Fruit fly (Drosophila melanogaster) whole organism, wandering third instar larva: Measurements from ENCODE around the gene CG42540.

Experiments used
- Abd-B ChIP-seq: fragments of >200 bp; optimal IDR thresholded peaks from 2 replicates; lab custom pipeline; 2017; ENCODE audit warnings: missing biosample characterization, missing genetic modification characterization
- CG32264 ChIP-seq: fragments of 200-800 bp; sonication (Bioruptor generic); optimal IDR thresholded peaks from 2 replicates; lab custom pipeline; 2016; ENCODE audit warnings: missing biosample characterization, missing genetic modification characterization
- CG9705 ChIP-seq: fragments of 200-800 bp; sonication (Bioruptor generic); optimal IDR thresholded peaks from 2 replicates; lab custom pipeline; 2018; ENCODE audit warnings: missing biosample characterization, mild to moderate bottlenecking, missing genetic modification characterization
- CrebA ChIP-seq: fragments of 200-800 bp; sonication (Bioruptor generic); optimal IDR thresholded peaks from 2 replicates; lab custom pipeline; 2016; ENCODE audit warnings: missing biosample characterization, mild to moderate bottlenecking, missing genetic modification characterization, borderline replicate concordance
- Dfd ChIP-seq: fragments of >200 bp; optimal IDR thresholded peaks from 2 replicates; lab custom pipeline; 2017; ENCODE audit warnings: missing biosample characterization, missing genetic modification characterization
- Dif ChIP-seq: fragments of 200-275, 200-300 bp; sonication (Bioruptor generic); optimal IDR thresholded peaks from 2 replicates; lab custom pipeline; 2018; ENCODE audit warnings: missing biosample characterization, missing genetic modification characterization; ENCODE audit not compliant: partially characterized antibody
- HLH106 ChIP-seq: fragments of 200-800 bp; optimal IDR thresholded peaks from 3 replicates; lab custom pipeline; 2019; ENCODE audit warnings: missing biosample characterization, mild to moderate bottlenecking, missing genetic modification characterization, moderate library complexity
- Hnf4 ChIP-seq: fragments of 200-800 bp; sonication (Bioruptor generic); optimal IDR thresholded peaks from 2 replicates; lab custom pipeline; 2016; ENCODE audit warnings: missing biosample characterization, mild to moderate bottlenecking, missing genetic modification characterization
- Hr83 ChIP-seq: fragments of 200-300 bp; sonication (Bioruptor generic); optimal IDR thresholded peaks from 2 replicates; lab custom pipeline; 2016; ENCODE audit warnings: missing biosample characterization, mild to moderate bottlenecking, missing genetic modification characterization, moderate library complexity; ENCODE audit not compliant: poor library complexity, severe bottlenecking
- Jra ChIP-seq: sonication (Bioruptor generic); optimal IDR thresholded peaks from 2 replicates; lab custom pipeline; 2016; ENCODE audit warnings: missing biosample characterization, missing genetic modification characterization
- Mio ChIP-seq: sonication (Bioruptor generic); optimal IDR thresholded peaks from 2 replicates; lab custom pipeline; 2016; ENCODE audit warnings: missing biosample characterization, missing genetic modification characterization
- Myc ChIP-seq: fragments of >200 bp; optimal IDR thresholded peaks from 2 replicates; lab custom pipeline; 2017
- OdsH ChIP-seq: fragments of 200-800 bp; sonication (Bioruptor generic); optimal IDR thresholded peaks from 2 replicates; lab custom pipeline; 2016; ENCODE audit warnings: missing biosample characterization, mild to moderate bottlenecking, missing genetic modification characterization
- Rel ChIP-seq, 2 experiments: fragments of 200-800 bp; sonication (Bioruptor generic) in 1 of 2; optimal IDR thresholded peaks; 2 replicates in 1 of 2; 3 replicates in 1 of 2; lab custom pipeline; 2016 to 2019; ENCODE audit warnings: mild to moderate bottlenecking in 2 of 2, missing biosample characterization in 2 of 2, missing genetic modification characterization in 2 of 2, moderate library complexity in 1 of 2
- Sp1 ChIP-seq: fragments of 200-800 bp; sonication (Bioruptor generic); optimal IDR thresholded peaks from 3 replicates; lab custom pipeline; 2019; ENCODE audit warnings: missing biosample characterization, mild to moderate bottlenecking, missing genetic modification characterization, moderate library complexity
- Vsx2 ChIP-seq: fragments of 200-300, 225-300 bp; sonication (Bioruptor generic); optimal IDR thresholded peaks from 2 replicates; lab custom pipeline; 2018; ENCODE audit warnings: missing biosample characterization, missing genetic modification characterization; ENCODE audit not compliant: partially characterized antibody
- br ChIP-seq: fragments of 200-800 bp; sonication (Bioruptor generic); optimal IDR thresholded peaks from 2 replicates; lab custom pipeline; 2016; ENCODE audit warnings: missing biosample characterization, missing genetic modification characterization
- brk ChIP-seq: fragments of 200-800 bp; sonication (Bioruptor generic); optimal IDR thresholded peaks from 2 replicates; lab custom pipeline; 2016; ENCODE audit warnings: missing biosample characterization, mild to moderate bottlenecking, missing genetic modification characterization
- dl ChIP-seq, 2 experiments: fragments of 175-275, 200-275 bp in 1 of 2; fragments of 200-275 bp in 1 of 2; sonication (Bioruptor generic); optimal IDR thresholded peaks; lab custom pipeline; 2018; ENCODE audit warnings: mild to moderate bottlenecking in 2 of 2, missing biosample characterization in 2 of 2, missing genetic modification characterization in 2 of 2, moderate library complexity in 2 of 2; ENCODE audit not compliant: partially characterized antibody in 2 of 2, insufficient read depth in 1 of 2
- dmrt93B ChIP-seq: fragments of 200-800 bp; sonication (Bioruptor generic); optimal IDR thresholded peaks from 2 replicates; lab custom pipeline; 2018; ENCODE audit warnings: missing biosample characterization, mild to moderate bottlenecking, missing genetic modification characterization
- dsf ChIP-seq: sonication (Bioruptor generic); optimal IDR thresholded peaks from 2 replicates; lab custom pipeline; 2016; ENCODE audit warnings: missing biosample characterization, missing genetic modification characterization, borderline replicate concordance
- foxo ChIP-seq, 2 experiments: fragments of 200-800 bp; sonication (Bioruptor generic); optimal IDR thresholded peaks; 2 replicates in 1 of 2; 3 replicates in 1 of 2; lab custom pipeline; 2016 to 2017; ENCODE audit warnings: missing biosample characterization in 2 of 2, missing genetic modification characterization in 2 of 2
- fru ChIP-seq: fragments of 200-800 bp; sonication (Bioruptor generic); optimal IDR thresholded peaks from 3 replicates; lab custom pipeline; 2016; ENCODE audit warnings: missing biosample characterization, mild to moderate bottlenecking, missing genetic modification characterization
- lola ChIP-seq: fragments of >200 bp; optimal IDR thresholded peaks from 2 replicates; lab custom pipeline; 2017; ENCODE audit warnings: missing biosample characterization, missing genetic modification characterization
- pan ChIP-seq: fragments of >200 bp; optimal IDR thresholded peaks from 2 replicates; lab custom pipeline; 2017
- psq ChIP-seq: fragments of 200-800 bp; sonication (Bioruptor generic); optimal IDR thresholded peaks from 3 replicates; lab custom pipeline; 2017; ENCODE audit warnings: missing biosample characterization, mild to moderate bottlenecking, missing genetic modification characterization, moderate library complexity
- rgr ChIP-seq: fragments of 200-800 bp; sonication (Bioruptor generic); optimal IDR thresholded peaks from 3 replicates; lab custom pipeline; 2016; ENCODE audit warnings: missing biosample characterization, mild to moderate bottlenecking, missing genetic modification characterization
- sv ChIP-seq: fragments of 200-800 bp; sonication (Bioruptor generic); optimal IDR thresholded peaks from 3 replicates; lab custom pipeline; 2016; ENCODE audit warnings: missing biosample characterization, missing genetic modification characterization
- usp ChIP-seq: fragments of >200 bp; optimal IDR thresholded peaks from 2 replicates; lab custom pipeline; 2017; ENCODE audit warnings: missing biosample characterization, missing genetic modification characterization
- woc ChIP-seq: sonication (Bioruptor generic); optimal IDR thresholded peaks from 2 replicates; lab custom pipeline; 2016; ENCODE audit warnings: missing biosample characterization, mild to moderate bottlenecking, missing genetic modification characterization

The CG42540 gene

DNA sequence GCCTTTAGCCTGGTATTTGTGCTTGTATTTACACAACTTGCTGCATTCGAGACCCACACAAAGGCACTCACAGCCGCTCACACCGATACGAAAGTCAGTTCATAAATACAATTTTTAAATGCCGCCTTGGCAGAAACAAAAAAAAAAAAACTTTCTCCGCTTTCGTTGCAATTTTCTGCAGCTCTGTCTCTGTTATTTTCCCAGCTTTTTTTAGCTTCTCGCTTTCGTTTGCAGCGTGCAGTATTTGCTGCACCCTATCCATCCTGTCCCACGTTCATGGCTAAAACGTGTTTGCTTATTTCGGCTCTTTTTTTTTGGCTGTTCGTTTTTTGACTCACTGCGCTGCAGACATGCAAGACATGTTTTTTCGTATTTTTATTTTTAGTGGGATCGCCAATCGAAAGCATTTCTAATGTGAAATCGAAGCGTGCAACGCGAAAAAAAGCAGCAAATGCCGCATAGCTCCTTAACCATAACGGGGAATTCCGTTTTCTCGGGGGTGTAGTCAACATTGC lies 36.4 kb upstream of the CG42540 start:
- TF ChIP-seq Dfd (GFP tag; lab: Kevin White, UChicago) = no peak
- TF ChIP-seq Mio (GFP tag; lab: Kevin White, UChicago) = no peak
- no peak for TF ChIP-seq usp (GFP tag; lab: Kevin White, UChicago)
- no peak for TF ChIP-seq Sp1 (GFP tag; lab: Kevin White, UChicago)
- TF ChIP-seq woc = no peak
- TF ChIP-seq fru (GFP tag; lab: Kevin White, UChicago) = no peak
- TF ChIP-seq lola (GFP tag; lab: Kevin White, UChicago) = no peak
- TF ChIP-seq dsf (GFP tag; lab: Kevin White, UChicago) = no peak
- TF ChIP-seq dl (GFP tag; optimal IDR thresholded peaks at IDR 0.05; lab: Kevin White, UChicago; ENCODE audit: insufficient read depth in 1 of 2, partially characterized antibody in 2 of 2) = no peak
- no peak for TF ChIP-seq CG9705
- TF ChIP-seq OdsH = no peak
- TF ChIP-seq, all 38 proteins: peak for 0

DNA sequence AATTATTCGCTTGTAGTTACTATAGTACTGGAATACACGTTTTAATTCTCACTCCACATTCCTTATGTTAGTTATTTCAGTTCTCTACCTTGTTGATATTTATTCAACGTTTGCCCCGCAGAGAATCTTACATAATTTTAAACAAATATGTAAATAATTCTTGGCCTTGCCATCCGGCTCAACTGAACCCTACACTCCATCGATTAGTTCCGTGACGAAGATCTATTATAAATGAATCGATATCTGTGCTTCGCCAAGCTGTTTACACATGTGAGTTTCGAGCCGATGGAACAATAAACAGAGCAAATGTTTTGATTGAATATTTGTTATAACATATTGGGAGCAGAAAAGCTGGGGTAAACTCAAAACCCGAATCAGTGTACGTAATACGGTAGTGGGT lies 34.1 kb upstream of the CG42540 start:
- TF ChIP-seq Abd-B = no peak
- TF ChIP-seq brk (GFP tag; lab: Kevin White, UChicago) = no peak
- TF ChIP-seq CrebA (GFP tag; lab: Kevin White, UChicago) = no peak
- no peak for TF ChIP-seq Vsx2 (GFP tag; lab: Kevin White, UChicago)
- TF ChIP-seq br (GFP tag; lab: Kevin White, UChicago) = no peak
- no peak for TF ChIP-seq usp (GFP tag; lab: Kevin White, UChicago)
- no peak for TF ChIP-seq pan (lab: Kevin White, UChicago)
- no peak for TF ChIP-seq CG32264 (GFP tag; lab: Kevin White, UChicago)
- no peak for TF ChIP-seq foxo (GFP tag; optimal IDR thresholded peaks at IDR 0.05; lab: Kevin White, UChicago)
- TF ChIP-seq woc = no peak
- no peak for TF ChIP-seq Rel (GFP tag; optimal IDR thresholded peaks at IDR 0.05; lab: Kevin White, UChicago)
- no peak for TF ChIP-seq Rel (tag; optimal IDR thresholded peaks at IDR 0.05; lab: Kevin White, UChicago)
- no peak for TF ChIP-seq Dif (GFP tag; lab: Kevin White, UChicago)
- no peak for TF ChIP-seq dmrt93B (GFP tag; lab: Kevin White, UChicago)
- TF ChIP-seq CG9705 = no peak
- no peak for TF ChIP-seq psq (GFP tag; lab: Kevin White, UChicago)
- no peak for TF ChIP-seq HLH106 (tag; lab: Kevin White, UChicago)
- TF ChIP-seq Jra (GFP tag; lab: Kevin White, UChicago) = no peak
- TF ChIP-seq lola (GFP tag; lab: Kevin White, UChicago) = no peak
- TF ChIP-seq Hnf4 (GFP tag; lab: Kevin White, UChicago) = no peak

DNA sequence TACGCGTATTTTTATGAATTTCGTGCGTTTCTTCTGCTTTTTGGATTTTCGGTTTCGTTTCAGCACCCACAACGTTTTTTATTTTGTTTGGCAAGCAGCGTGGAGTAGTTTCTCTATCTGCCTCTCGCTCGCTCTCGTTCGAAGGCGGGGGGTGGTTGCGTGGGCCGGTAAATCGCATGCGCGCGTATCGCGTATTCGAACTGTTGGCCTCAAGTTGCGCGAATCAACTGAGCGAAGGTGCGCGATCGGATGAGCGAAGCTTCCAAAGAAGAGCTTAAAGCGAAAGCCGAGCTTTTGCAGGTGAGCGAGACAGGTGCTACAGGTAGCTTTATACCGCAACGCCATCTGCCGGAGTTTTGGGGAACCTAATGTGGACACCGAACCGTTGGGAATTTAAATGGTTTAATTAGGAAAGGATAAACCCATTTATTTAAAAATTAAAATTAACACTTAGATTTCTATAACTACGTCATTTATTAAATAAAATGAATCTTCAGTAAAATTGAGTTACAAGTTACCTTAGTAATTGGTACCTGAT lies 23.9 kb upstream of the CG42540 start, which contains the start of gene Tie:
TSS of gene Tie (minus strand) at position 205 of the 538 bp plus-strand sequence.
- TF ChIP-seq Hr83 (no peak), Myc (peak; percentile 20)

DNA sequence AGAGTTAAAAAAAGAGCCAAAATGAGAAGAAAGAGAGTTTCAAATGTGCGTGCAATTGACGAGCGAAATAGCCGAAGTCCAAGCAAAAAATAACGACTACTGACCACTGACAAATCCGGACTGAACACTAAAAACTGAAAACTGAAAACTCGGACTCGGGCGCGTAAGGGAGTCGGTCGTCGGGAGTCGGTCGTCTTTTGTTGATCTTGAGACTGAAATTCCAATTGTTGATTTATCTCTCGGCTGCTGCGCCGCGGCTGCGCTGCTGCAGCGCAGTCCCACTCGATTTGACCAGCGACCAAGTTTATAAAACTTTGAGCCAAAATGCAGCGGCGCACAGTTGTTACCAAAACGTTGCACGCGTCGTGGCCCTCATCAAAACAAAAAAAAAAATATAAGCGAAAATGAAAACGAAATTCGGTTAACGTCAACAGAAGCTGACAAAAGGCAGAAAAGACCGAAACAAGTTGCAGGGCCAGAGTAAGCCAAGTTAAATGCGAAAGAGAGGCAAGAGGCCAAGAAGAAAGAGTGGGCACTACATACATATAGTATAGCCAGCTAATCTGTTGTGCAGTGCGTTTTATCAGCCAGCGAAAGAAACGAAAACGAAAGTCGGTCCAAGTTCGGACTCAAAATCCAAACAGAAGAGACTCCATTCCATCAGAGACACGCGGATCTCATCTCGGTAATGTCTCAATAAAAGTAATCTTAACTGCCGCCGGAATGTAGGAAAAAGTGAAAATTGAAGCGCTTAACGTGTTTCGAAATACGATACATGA lies 22.9 kb upstream of the CG42540 start, which contains the start of gene CG11353:
TSS of gene CG11353 (plus strand) at position 330 of the 779 bp plus-strand sequence.
- TF ChIP-seq rgr (GFP tag; lab: Kevin White, UChicago) = no peak
- TF ChIP-seq dmrt93B (GFP tag; lab: Kevin White, UChicago) = no peak

DNA sequence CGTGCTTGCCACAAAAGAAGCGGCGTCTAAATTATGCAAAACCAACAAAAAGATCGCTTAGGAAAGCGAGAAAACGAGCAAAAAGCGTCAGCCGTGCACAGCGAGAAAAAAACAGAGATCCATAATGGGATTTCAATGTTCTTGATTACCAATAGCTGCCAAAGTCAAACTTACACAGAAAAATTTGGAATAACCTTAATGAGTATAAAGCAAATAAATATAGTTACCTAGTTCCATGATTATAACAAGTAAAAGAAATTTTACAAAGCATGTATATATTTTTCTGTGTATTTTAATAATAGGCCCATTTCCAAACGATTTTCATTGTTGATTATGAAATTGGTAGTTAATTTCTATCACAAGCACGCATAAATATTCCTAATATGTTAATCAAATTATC lies 21.9 kb upstream of the CG42540 start:
- no peak for TF ChIP-seq Sp1 (GFP tag; lab: Kevin White, UChicago)
- no peak for TF ChIP-seq Vsx2 (GFP tag; lab: Kevin White, UChicago)
- no peak for TF ChIP-seq sv
- TF ChIP-seq CG9705 = no peak
